Worm (Caenorhabditis elegans) whole organism, L1 larva: Measurements from ENCODE around the gene H37A05.4.
A peak's percentile ranks its signal among the peaks of the same experiment; 100 is the strongest.

ENCODE experiments used
- F16B12.6 ChIP-seq: fragments of 150-350 bp; optimal IDR thresholded peaks from 2 replicates; lab custom pipeline; 2014; ENCODE audit warnings: missing biosample characterization, missing genetic modification characterization
- alr-1 ChIP-seq: fragments of 200-800 bp; sonication (Bioruptor generic); optimal IDR thresholded peaks from 2 replicates; lab custom pipeline; 2018; ENCODE audit warnings: borderline replicate concordance, mild to moderate bottlenecking, missing genetic modification characterization, missing compliant biosample characterization
- ceh-8 ChIP-seq: fragments of 200-800 bp; sonication (Bioruptor generic); optimal IDR thresholded peaks from 2 replicates; lab custom pipeline; 2018; ENCODE audit warnings: mild to moderate bottlenecking, missing genetic modification characterization, moderate library complexity, missing compliant biosample characterization
- ceh-82 ChIP-seq, 3 experiments: fragments of 150-350 bp in 1 of 3; sonication (generic microtip) in 2 of 3; optimal IDR thresholded peaks; 2 replicates each; lab custom pipeline; 2014 to 2017; ENCODE audit warnings: missing biosample characterization in 3 of 3, missing genetic modification characterization in 3 of 3
- ces-1 ChIP-seq: fragments of 150-350 bp; optimal IDR thresholded peaks from 2 replicates; lab custom pipeline; 2014; ENCODE audit warnings: missing biosample characterization, missing genetic modification reagents, missing genetic modification characterization
- dpl-1 ChIP-seq, 3 experiments: fragments of 150-350 bp in 2 of 3; sonication (generic microtip) in 1 of 3; optimal IDR thresholded peaks; 2 replicates each; lab custom pipeline; 2014 to 2017; ENCODE audit warnings: missing biosample characterization in 3 of 3, missing genetic modification characterization in 3 of 3, missing genetic modification reagents in 3 of 3
- efl-1 ChIP-seq, 4 experiments: fragments of 150-350 bp; optimal IDR thresholded peaks in 3 of 4; peaks in 1 of 4; 1 replicate in 1 of 4; 2 replicates in 3 of 4; lab custom pipeline; 2014; ENCODE audit warnings: missing biosample characterization in 2 of 4, missing genetic modification characterization in 2 of 4, missing genetic modification reagents in 2 of 4
- egl-13 ChIP-seq: sonication (generic microtip); optimal IDR thresholded peaks from 2 replicates; lab custom pipeline; 2016; ENCODE audit warnings: missing genotype, missing genetic modification reagents, missing genetic modification characterization, missing compliant biosample characterization
- ets-5 ChIP-seq: fragments of 200-800 bp; sonication (Bioruptor generic); IDR thresholded peaks from 2 replicates; pipeline ENCODE4 v1.3.6; 2022; ENCODE audit warnings: missing genetic modification characterization, missing compliant biosample characterization
- fkh-4 ChIP-seq: sonication (generic microtip); optimal IDR thresholded peaks from 2 replicates; lab custom pipeline; 2016; ENCODE audit warnings: missing compliant biosample characterization, missing genetic modification characterization, borderline replicate concordance
- fkh-8 ChIP-seq: sonication (generic microtip); optimal IDR thresholded peaks from 2 replicates; lab custom pipeline; 2016; ENCODE audit warnings: mild to moderate bottlenecking, missing genetic modification characterization, missing compliant biosample characterization
- fos-1 ChIP-seq: fragments of 150-350 bp; optimal IDR thresholded peaks from 2 replicates; lab custom pipeline; 2014; ENCODE audit warnings: missing biosample characterization, missing genetic modification characterization
- hlh-17 ChIP-seq: fragments of 200-800 bp; sonication (Bioruptor generic); optimal IDR thresholded peaks from 2 replicates; lab custom pipeline; 2018; ENCODE audit warnings: missing genetic modification characterization, mild to moderate bottlenecking, missing compliant biosample characterization, moderate library complexity, borderline replicate concordance
- isw-1 ChIP-seq: fragments of 200-800 bp; sonication (Bioruptor generic); IDR thresholded peaks from 2 replicates; pipeline ENCODE4 v1.3.6; 2022; ENCODE audit warnings: missing genetic modification characterization, missing compliant biosample characterization
- lin-15B ChIP-seq: fragments of 150-350 bp; sonication (generic microtip); optimal IDR thresholded peaks from 3 replicates; lab custom pipeline; 2014; ENCODE audit warnings: missing biosample characterization, missing genetic modification characterization
- lin-35 ChIP-seq, 2 experiments: fragments of 150-350 bp; optimal IDR thresholded peaks; 2 replicates each; lab custom pipeline; 2014; ENCODE audit warnings: missing biosample characterization in 2 of 2, missing genetic modification characterization in 2 of 2, missing genetic modification reagents in 2 of 2
- lin-39 ChIP-seq: fragments of 150-350 bp; optimal IDR thresholded peaks from 2 replicates; lab custom pipeline; 2014; ENCODE audit warnings: missing biosample characterization, missing genetic modification reagents, missing genetic modification characterization
- lir-3 ChIP-seq: sonication (generic microtip); optimal IDR thresholded peaks from 2 replicates; lab custom pipeline; 2016; ENCODE audit warnings: mild to moderate bottlenecking, missing genetic modification characterization, moderate library complexity, missing compliant biosample characterization; ENCODE audit not compliant: poor library complexity
- mab-9 ChIP-seq: fragments of 200-800 bp; sonication (Bioruptor generic); IDR thresholded peaks from 2 replicates; pipeline ENCODE4 v1.3.6; 2022; ENCODE audit warnings: missing genetic modification reagents, missing genetic modification characterization, missing compliant biosample characterization
- mef-2 ChIP-seq: fragments of 150-350 bp; optimal IDR thresholded peaks from 2 replicates; lab custom pipeline; 2014; ENCODE audit warnings: missing biosample characterization, missing genetic modification characterization
- mep-1 ChIP-seq: fragments of 150-350 bp; optimal IDR thresholded peaks from 2 replicates; lab custom pipeline; 2014; ENCODE audit warnings: missing biosample characterization, missing genetic modification characterization
- nhr-11 ChIP-seq: fragments of 150-350 bp; optimal IDR thresholded peaks from 2 replicates; lab custom pipeline; 2014; ENCODE audit warnings: missing biosample characterization, missing genetic modification characterization
- nhr-19 ChIP-seq: fragments of 200-800 bp; sonication (Bioruptor generic); conservative IDR thresholded peaks from 2 replicates; pipeline ENCODE4 v1.3.6; 2022; ENCODE audit warnings: missing genetic modification characterization, missing compliant biosample characterization
- nhr-237 ChIP-seq: fragments of 150-350 bp; optimal IDR thresholded peaks from 2 replicates; lab custom pipeline; 2014; ENCODE audit warnings: missing biosample characterization, missing genetic modification characterization
- nhr-76 ChIP-seq: sonication (generic microtip); optimal IDR thresholded peaks from 2 replicates; lab custom pipeline; 2017; ENCODE audit warnings: missing biosample characterization, missing genetic modification characterization
- nhr-77 ChIP-seq: fragments of 150-350 bp; optimal IDR thresholded peaks from 2 replicates; lab custom pipeline; 2014; ENCODE audit warnings: missing biosample characterization, missing genetic modification characterization
- nhr-85 ChIP-seq: sonication (generic microtip); peaks from one replicate; lab custom pipeline; 2016; ENCODE audit warnings: missing genetic modification characterization, inconsistent platforms, missing compliant biosample characterization
- nhr-90 ChIP-seq: sonication (generic microtip); optimal IDR thresholded peaks from 2 replicates; lab custom pipeline; 2016; ENCODE audit warnings: mild to moderate bottlenecking, missing genetic modification characterization, missing compliant biosample characterization; ENCODE audit not compliant: poor library complexity
- snu-23 ChIP-seq: sonication (generic microtip); optimal IDR thresholded peaks from 2 replicates; lab custom pipeline; 2016; ENCODE audit warnings: missing genetic modification characterization, missing compliant biosample characterization
- sox-4 ChIP-seq: sonication (generic microtip); optimal IDR thresholded peaks from 2 replicates; lab custom pipeline; 2016; ENCODE audit warnings: missing genetic modification characterization, missing compliant biosample characterization
- unc-98 ChIP-seq: fragments of 200-800 bp; sonication (Bioruptor generic); IDR thresholded peaks from 2 replicates; pipeline ENCODE4 v1.3.6; 2022; ENCODE audit warnings: missing genetic modification characterization, missing compliant biosample characterization
- vab-15 ChIP-seq: sonication (generic microtip); optimal IDR thresholded peaks from 2 replicates; lab custom pipeline; 2017; ENCODE audit warnings: missing genotype, mild to moderate bottlenecking, missing genetic modification characterization, missing compliant biosample characterization
- zag-1 ChIP-seq: fragments of 150-350 bp; optimal IDR thresholded peaks from 2 replicates; lab custom pipeline; 2014; ENCODE audit warnings: missing biosample characterization, missing genetic modification characterization
- ztf-4 ChIP-seq: fragments of 150-350 bp; optimal IDR thresholded peaks from 2 replicates; lab custom pipeline; 2014; ENCODE audit warnings: missing biosample characterization, missing genetic modification characterization

The H37A05.4 gene

ce11 chrV:13678542-13678941, 29.0 kb upstream of the H37A05.4 start, which contains the start of the genes tag-65 and ccz-1 (continued):
- peak; percentile 48 for TF ChIP-seq sox-4 (tag; lab: Kevin White, UChicago)
- peak; percentile 84 for TF ChIP-seq ceh-8 (GFP tag; lab: Kevin White, UChicago)
- TF ChIP-seq nhr-85 = peak; percentile 96
- peak; percentile 87 to 91 for TF ChIP-seq lin-35 (GFP tag; optimal IDR thresholded peaks at IDR 0.05; lab: Kevin White, UChicago)
- TF ChIP-seq, all 84 proteins: peak for 63

DNA sequence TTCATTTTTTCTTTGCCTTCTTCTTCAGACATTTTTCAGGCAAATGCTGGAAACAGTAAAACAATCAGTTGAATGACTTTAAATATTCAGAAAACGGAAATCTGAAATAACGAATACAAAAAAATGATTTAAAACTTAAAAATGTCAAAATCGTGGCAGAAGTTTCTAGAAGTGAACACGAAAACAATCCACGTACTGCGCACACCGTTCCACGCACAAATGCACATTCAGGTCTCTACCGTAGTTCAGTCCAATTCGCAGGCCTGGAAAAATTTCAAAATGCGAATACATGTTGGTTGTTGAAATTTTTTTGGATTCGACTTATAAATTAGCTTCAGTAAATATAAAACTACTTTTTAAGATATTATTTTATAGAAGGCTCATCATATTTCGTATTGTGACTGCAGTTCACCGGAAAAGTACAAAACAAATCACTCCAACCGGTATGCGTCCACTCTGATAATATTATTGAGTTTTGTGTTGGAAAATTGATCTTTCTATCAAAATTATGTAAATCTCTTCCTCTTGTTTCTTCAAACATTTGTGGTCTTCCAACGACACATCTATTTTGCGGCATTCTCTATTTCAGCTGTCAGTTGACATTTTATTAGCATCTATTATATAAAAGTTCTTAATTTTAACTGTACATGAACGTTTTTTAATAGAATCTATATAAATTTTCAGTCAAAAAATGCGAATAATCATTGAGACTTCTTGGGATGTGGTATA, 22.5 kb upstream of the H37A05.4 start, which contains the start of the genes mip-2 and F58G11.4:
Gene mip-2 (minus strand): TSS at position 48 of the 729 bp plus-strand sequence.
Gene F58G11.4 (plus strand): TSS at position 679 of the 729 bp plus-strand sequence.
- TF ChIP-seq snu-23 (GFP tag; lab: Kevin White, UChicago) = no peak
- TF ChIP-seq efl-1 (optimal IDR thresholded peaks at IDR 0.05; lab: Kevin White, UChicago) = no peak
- peak in 1 of 2 experiments; percentile 84 for TF ChIP-seq efl-1 (GFP tag; optimal IDR thresholded peaks at IDR 0.05 in 1 of 2; lab: Kevin White, UChicago)
- TF ChIP-seq nhr-19 (GFP tag; lab: Robert Waterston, UW) = no peak
- TF ChIP-seq, all 84 proteins: peak for 1

DNA sequence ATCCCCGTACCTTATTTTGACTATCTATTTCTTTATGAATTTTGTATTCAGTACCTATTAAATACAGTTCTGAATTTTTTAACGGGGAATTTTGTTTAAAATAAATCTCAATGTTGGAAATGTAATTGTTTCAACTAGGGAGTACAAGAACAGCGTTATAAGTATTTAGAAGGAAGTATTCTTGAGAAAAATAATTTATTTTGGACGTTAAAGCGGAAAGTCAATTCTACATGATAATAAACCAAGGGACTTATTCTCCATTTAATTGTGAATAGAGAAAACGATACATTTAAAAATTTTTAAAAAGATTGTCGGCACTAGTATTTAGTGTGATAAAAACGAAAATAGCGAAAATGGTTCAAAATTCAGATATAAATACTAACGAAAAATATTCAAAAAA, 19.6 kb upstream of the H37A05.4 start:
- no peak for TF ChIP-seq ceh-82 (tag; optimal IDR thresholded peaks at IDR 0.05; lab: Kevin White, UChicago)

- TF ChIP-seq mep-1 (tag; lab: Kevin White, UChicago) (no peak), hlh-17 (GFP tag; lab: Kevin White, UChicago) (no peak), nhr-90 (no peak), isw-1 (GFP tag; lab: Robert Waterston, UW) (no peak), lin-39 (tag; lab: Kevin White, UChicago) (no peak), unc-98 (no peak), nhr-77 (no peak), nhr-11 (no peak), ztf-4 (tag; lab: Kevin White, UChicago) (no peak), lir-3 (tag; lab: Kevin White, UChicago) (no peak), ets-5 (GFP tag; lab: Robert Waterston, UW) (no peak), F16B12.6 (tag; lab: Kevin White, UChicago) (no peak), lin-15B (tag; lab: Kevin White, UChicago) (no peak), fkh-8 (tag; lab: Kevin White, UChicago) (no peak), alr-1 (tag; lab: Kevin White, UChicago) (no peak), zag-1 (tag; lab: Kevin White, UChicago) (no peak), nhr-237 (tag; lab: Kevin White, UChicago) (no peak), mab-9 (no peak)
These were observed 18.8 kb upstream of the H37A05.4 start for ce11 chrV:13668337-13668736.

DNA sequence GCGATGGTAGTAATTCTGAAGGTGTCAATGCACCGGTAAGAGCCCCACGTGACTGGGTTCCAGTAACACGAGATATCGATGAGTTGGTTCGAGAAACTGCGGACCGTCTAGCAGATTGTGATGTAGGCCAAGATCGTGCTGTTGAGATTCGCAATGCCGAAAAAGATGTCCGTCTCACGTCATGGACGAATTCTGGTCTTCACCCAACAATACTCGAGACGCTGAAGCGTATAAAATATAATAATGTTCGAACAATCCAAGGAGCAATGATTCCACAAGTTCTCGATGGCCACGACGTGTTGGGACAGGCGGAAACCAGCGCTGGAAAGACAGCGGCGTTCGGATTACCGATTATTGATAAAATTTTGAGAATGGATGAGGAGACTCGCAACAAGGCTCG, 16.9 kb upstream of the H37A05.4 start:
- no peak for TF ChIP-seq mef-2
- TF ChIP-seq fkh-4 (tag; lab: Kevin White, UChicago) = no peak
- TF ChIP-seq ces-1 (GFP tag; lab: Kevin White, UChicago) = no peak
- TF ChIP-seq dpl-1 (GFP tag; optimal IDR thresholded peaks at IDR 0.05; lab: Kevin White, UChicago) = no peak
- TF ChIP-seq fos-1 (tag; lab: Kevin White, UChicago) = no peak
- no peak for TF ChIP-seq egl-13 (tag; lab: Kevin White, UChicago)
- no peak for TF ChIP-seq lin-35 (GFP tag; optimal IDR thresholded peaks at IDR 0.05; lab: Kevin White, UChicago)
- no peak for TF ChIP-seq vab-15 (tag; lab: Kevin White, UChicago)
- TF ChIP-seq alr-1 (tag; lab: Kevin White, UChicago) = no peak
- TF ChIP-seq nhr-76 = no peak
- TF ChIP-seq efl-1 (optimal IDR thresholded peaks at IDR 0.05; lab: Kevin White, UChicago) = no peak
- no peak for TF ChIP-seq efl-1 (GFP tag; optimal IDR thresholded peaks at IDR 0.05 in 1 of 2; lab: Kevin White, UChicago)
